Worm (Caenorhabditis elegans) whole organism, L2 larva: ENCODE measurements around the gene rpn-6.2.
"Not testable (repeated sequence)": the region's sequence is repeated elsewhere in the genome, so short reads cannot be mapped to it uniquely, and the experiment has no call there.

Source experiments
- F13H6.1 ChIP-seq: sonication (generic microtip); optimal IDR thresholded peaks from 2 replicates; lab custom pipeline; 2016; ENCODE audit warnings: missing genetic modification characterization, missing compliant biosample characterization
- R02D3.7 ChIP-seq: fragments of 150-350 bp; optimal IDR thresholded peaks from 2 replicates; lab custom pipeline; 2014; ENCODE audit warnings: missing biosample characterization, missing genetic modification characterization
- Y55F3AM.14 ChIP-seq: fragments of 200-800 bp; sonication (Bioruptor generic); optimal IDR thresholded peaks from 2 replicates; lab custom pipeline; 2018; ENCODE audit warnings: mild to moderate bottlenecking, missing genetic modification characterization, missing compliant biosample characterization
- alr-1 ChIP-seq: fragments of 150-350 bp; optimal IDR thresholded peaks from 2 replicates; lab custom pipeline; 2014; ENCODE audit warnings: missing biosample characterization, missing genetic modification characterization
- aly-2 ChIP-seq: fragments of 150-350 bp; optimal IDR thresholded peaks from 2 replicates; lab custom pipeline; 2014; ENCODE audit warnings: missing biosample characterization, missing genetic modification characterization
- blmp-1 ChIP-seq: sonication (generic microtip); optimal IDR thresholded peaks from 2 replicates; lab custom pipeline; 2017; ENCODE audit warnings: missing genetic modification characterization, mild to moderate bottlenecking, missing compliant biosample characterization, antibody characterized with exemption, moderate library complexity; ENCODE audit not compliant: insufficient read depth
- ceh-16 ChIP-seq: fragments of 150-350 bp; optimal IDR thresholded peaks from 2 replicates; lab custom pipeline; 2014; ENCODE audit warnings: missing biosample characterization, missing genetic modification characterization
- ceh-82 ChIP-seq: fragments of 150-350 bp; optimal IDR thresholded peaks from 2 replicates; lab custom pipeline; 2014; ENCODE audit warnings: missing biosample characterization, missing genetic modification characterization
- crh-2 ChIP-seq: sonication (generic microtip); optimal IDR thresholded peaks from 2 replicates; lab custom pipeline; 2017; ENCODE audit warnings: missing biosample characterization, missing genetic modification characterization
- dmd-4 ChIP-seq: sonication (generic microtip); optimal IDR thresholded peaks from 2 replicates; lab custom pipeline; 2017; ENCODE audit warnings: missing biosample characterization, missing genetic modification characterization
- elt-1 ChIP-seq: fragments of 150-350 bp; optimal IDR thresholded peaks from 2 replicates; lab custom pipeline; 2014; ENCODE audit warnings: missing biosample characterization, missing genetic modification characterization
- elt-3 ChIP-seq: sonication (generic microtip); optimal IDR thresholded peaks from 2 replicates; lab custom pipeline; 2017; ENCODE audit warnings: missing biosample characterization, missing genetic modification characterization
- fos-1 ChIP-seq: fragments of 150-350 bp; optimal IDR thresholded peaks from 2 replicates; lab custom pipeline; 2014; ENCODE audit warnings: missing biosample characterization, missing genetic modification characterization
- gmeb-1 ChIP-seq: fragments of 150-350 bp; optimal IDR thresholded peaks from 2 replicates; lab custom pipeline; 2014; ENCODE audit warnings: missing biosample characterization, missing genetic modification characterization
- lin-11 ChIP-seq: fragments of 150-350 bp; sonication (generic microtip); optimal IDR thresholded peaks from 2 replicates; lab custom pipeline; 2014; ENCODE audit warnings: missing biosample characterization, missing genetic modification characterization, inconsistent platforms, mixed read lengths
- lin-13 ChIP-seq: fragments of 150-350 bp; optimal IDR thresholded peaks from 2 replicates; lab custom pipeline; 2014; ENCODE audit warnings: missing biosample characterization, missing genetic modification reagents, missing genetic modification characterization
- lin-39 ChIP-seq: fragments of 150-350 bp; optimal IDR thresholded peaks from 2 replicates; lab custom pipeline; 2014; ENCODE audit warnings: missing biosample characterization, missing genetic modification reagents, missing genetic modification characterization
- lsy-2 ChIP-seq, 2 experiments: fragments of 150-350 bp in 1 of 2; sonication (generic microtip) in 1 of 2; optimal IDR thresholded peaks; 2 replicates each; lab custom pipeline; 2014 to 2017; ENCODE audit warnings: missing biosample characterization in 2 of 2, missing genetic modification characterization in 2 of 2
- mab-5 ChIP-seq: fragments of 150-350 bp; optimal IDR thresholded peaks from 2 replicates; lab custom pipeline; 2014; ENCODE audit warnings: missing biosample characterization, missing genetic modification characterization
- mbf-1 ChIP-seq: sonication (generic microtip); optimal IDR thresholded peaks from 2 replicates; lab custom pipeline; 2017; ENCODE audit warnings: missing biosample characterization, missing genetic modification characterization
- mdl-1 ChIP-seq, 2 experiments: fragments of 150-350 bp in 1 of 2; sonication (generic microtip) in 1 of 2; optimal IDR thresholded peaks; 2 replicates each; lab custom pipeline; 2017; ENCODE audit warnings: missing biosample characterization in 2 of 2, missing genetic modification characterization in 2 of 2
- nhr-10 ChIP-seq: sonication (generic microtip); optimal IDR thresholded peaks from 2 replicates; lab custom pipeline; 2017; ENCODE audit warnings: missing biosample characterization, missing genetic modification characterization
- nhr-11 ChIP-seq: fragments of 150-350 bp; optimal IDR thresholded peaks from 2 replicates; lab custom pipeline; 2014; ENCODE audit warnings: missing biosample characterization, missing genetic modification characterization
- nhr-12 ChIP-seq: fragments of 150-350 bp; optimal IDR thresholded peaks from 2 replicates; lab custom pipeline; 2014; ENCODE audit warnings: missing biosample characterization, missing genetic modification characterization
- nhr-129 ChIP-seq: fragments of 150-350 bp; optimal IDR thresholded peaks from 2 replicates; lab custom pipeline; 2014; ENCODE audit warnings: missing biosample characterization, missing genetic modification characterization
- nhr-6 ChIP-seq: fragments of 150-350 bp; optimal IDR thresholded peaks from 2 replicates; lab custom pipeline; 2014; ENCODE audit warnings: missing biosample characterization, missing genetic modification characterization
- peb-1 ChIP-seq: fragments of 150-350 bp; optimal IDR thresholded peaks from 2 replicates; lab custom pipeline; 2014; ENCODE audit warnings: missing biosample characterization, missing genetic modification characterization
- sem-4 ChIP-seq: fragments of 150-350 bp; optimal IDR thresholded peaks from 2 replicates; lab custom pipeline; 2014; ENCODE audit warnings: missing biosample characterization, missing genetic modification reagents, missing genetic modification characterization
- skn-1 ChIP-seq: sonication (generic microtip); optimal IDR thresholded peaks from 2 replicates; lab custom pipeline; 2017; ENCODE audit warnings: missing biosample characterization, missing genetic modification characterization
- sma-3 ChIP-seq: sonication (generic microtip); optimal IDR thresholded peaks from 2 replicates; lab custom pipeline; 2016; ENCODE audit warnings: missing genetic modification reagents, missing genetic modification characterization, missing compliant biosample characterization
- sma-9 ChIP-seq, 2 experiments: fragments of 150-350 bp in 1 of 2; sonication (generic microtip) in 1 of 2; optimal IDR thresholded peaks; 2 replicates each; lab custom pipeline; 2014 to 2016; ENCODE audit warnings: missing genetic modification characterization in 2 of 2, mild to moderate bottlenecking in 1 of 2, missing biosample characterization in 1 of 2, missing compliant biosample characterization in 1 of 2, missing genetic modification reagents in 1 of 2, moderate library complexity in 1 of 2
- snpc-4 ChIP-seq: fragments of 150-350 bp; optimal IDR thresholded peaks from 2 replicates; lab custom pipeline; 2014; ENCODE audit warnings: missing biosample characterization, missing genetic modification characterization
- unc-39 ChIP-seq: fragments of 150-350 bp; optimal IDR thresholded peaks from 2 replicates; lab custom pipeline; 2014; ENCODE audit warnings: missing biosample characterization, missing genetic modification characterization
- unc-55 ChIP-seq: fragments of 150-350 bp; sonication (generic microtip); optimal IDR thresholded peaks from 3 replicates; lab custom pipeline; 2014; ENCODE audit warnings: missing biosample characterization, missing genetic modification reagents, missing genetic modification characterization
- unc-62 ChIP-seq: fragments of 150-350 bp; optimal IDR thresholded peaks from 2 replicates; lab custom pipeline; 2014; ENCODE audit warnings: missing biosample characterization, missing genetic modification reagents, missing genetic modification characterization
- zag-1 ChIP-seq: fragments of 150-350 bp; optimal IDR thresholded peaks from 2 replicates; lab custom pipeline; 2014; ENCODE audit warnings: missing biosample characterization, missing genetic modification characterization
- ztf-1 ChIP-seq: fragments of 200-800 bp; sonication (Bioruptor generic); conservative IDR thresholded peaks from 2 replicates; pipeline ENCODE4 v1.3.6; 2022; ENCODE audit warnings: missing genetic modification characterization, missing compliant biosample characterization
- ztf-11 ChIP-seq: sonication (generic microtip); optimal IDR thresholded peaks from 2 replicates; lab custom pipeline; 2017; ENCODE audit warnings: missing biosample characterization, missing genetic modification characterization

rpn-6.2 gene

DNA sequence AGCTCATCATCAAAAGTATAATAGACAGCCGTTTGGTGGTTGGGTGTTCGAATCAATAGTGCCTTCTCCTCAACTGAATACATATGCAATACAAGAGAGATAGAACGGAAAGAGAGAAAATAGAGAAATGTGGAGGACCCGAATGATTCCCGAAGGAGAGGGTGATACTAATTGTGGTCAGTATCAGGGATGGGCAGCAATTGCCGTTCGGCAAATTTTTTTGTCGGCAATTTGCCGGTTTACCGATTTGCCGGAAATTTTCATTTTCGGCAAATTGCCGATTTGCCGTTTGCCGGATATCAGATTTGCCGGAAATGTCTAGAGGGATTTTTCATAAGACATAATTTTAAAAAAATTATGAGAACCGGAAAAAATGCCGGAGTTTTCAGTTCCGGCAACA, 10.5 kb upstream of the rpn-6.2 start, which contains the start of gene F59B2.9:
Gene F59B2.9 (minus strand): TSS at position 101 of the 400 bp plus-strand sequence.
- TF ChIP-seq skn-1 (tag; lab: Kevin White, UChicago), result no peak

DNA sequence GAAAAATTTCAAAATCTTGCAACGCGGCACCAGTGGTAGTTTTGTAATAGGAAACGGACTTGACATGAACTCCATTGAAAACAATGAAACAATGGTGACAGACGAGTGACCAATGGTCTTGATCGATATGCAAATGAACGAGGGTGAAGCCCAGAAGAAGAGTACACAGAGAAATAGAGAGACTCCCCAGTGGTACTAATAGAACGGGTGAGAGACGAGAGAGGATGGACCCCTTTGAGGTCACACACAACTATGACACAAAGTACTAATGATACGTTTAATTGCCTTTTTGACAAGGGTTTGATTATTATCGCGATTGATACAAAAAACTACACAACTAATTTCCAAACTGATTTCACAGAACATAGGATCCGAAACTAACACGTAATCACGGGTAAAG, 8.2 kb upstream of the rpn-6.2 start, which contains the start of gene F59B2.8:
Gene F59B2.8 (minus strand): TSS at position 151 of the 400 bp plus-strand sequence.
- TF ChIP-seq unc-62 (GFP tag; lab: Kevin White, UChicago) (no peak), nhr-12 (tag; lab: Kevin White, UChicago) (no peak), unc-55 (GFP tag; lab: Kevin White, UChicago) (no peak), snpc-4 (no peak), zag-1 (tag; lab: Kevin White, UChicago) (no peak), lin-39 (no peak), sem-4 (tag; lab: Kevin White, UChicago) (no peak), peb-1 (tag; lab: Kevin White, UChicago) (no peak), sma-3 (no peak), crh-2 (tag; lab: Kevin White, UChicago) (no peak), dmd-4 (no peak), F13H6.1 (tag; lab: Kevin White, UChicago) (no peak), gmeb-1 (tag; lab: Kevin White, UChicago) (no peak), ceh-16 (tag; lab: Kevin White, UChicago) (no peak), unc-39 (no peak), mab-5 (tag; lab: Kevin White, UChicago) (no peak), ceh-82 (tag; lab: Kevin White, UChicago) (no peak), R02D3.7 (tag; lab: Kevin White, UChicago) (no peak)

DNA sequence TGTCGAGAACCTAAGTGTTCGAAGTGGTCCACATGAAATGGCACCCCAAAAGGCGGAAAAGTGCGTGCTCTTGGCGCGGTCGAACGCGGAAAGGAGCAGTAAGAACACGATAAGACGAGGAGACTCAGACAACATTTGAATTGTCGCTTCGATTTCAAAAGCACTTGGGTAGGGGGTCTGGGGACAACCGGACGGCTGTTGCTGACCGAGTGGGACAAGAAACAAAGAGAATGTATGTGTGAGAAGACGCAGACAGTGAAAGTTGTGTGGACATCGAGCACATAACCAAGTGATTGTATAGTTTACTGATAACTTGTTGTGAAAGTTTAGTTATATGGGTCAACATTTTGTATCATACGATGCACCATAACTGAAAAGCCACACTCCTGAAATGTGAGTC, 5.4 kb upstream of the rpn-6.2 start:
- no peak for TF ChIP-seq blmp-1 (tag; lab: Kevin White, UChicago)
- peak; percentile 50 for TF ChIP-seq nhr-129 (tag; lab: Kevin White, UChicago)
- TF ChIP-seq sma-9 (GFP tag; optimal IDR thresholded peaks at IDR 0.05; lab: Kevin White, UChicago), result peak; percentile 55
- no peak for TF ChIP-seq sma-9 (tag; optimal IDR thresholded peaks at IDR 0.05; lab: Kevin White, UChicago)
- no peak for TF ChIP-seq crh-2 (tag; lab: Kevin White, UChicago)
- peak; percentile 43 for TF ChIP-seq fos-1
- no peak for TF ChIP-seq mdl-1 (tag; optimal IDR thresholded peaks at IDR 0.05; lab: Kevin White, UChicago)
- TF ChIP-seq F13H6.1 (tag; lab: Kevin White, UChicago), result peak; percentile 36
- TF ChIP-seq aly-2 (tag; lab: Kevin White, UChicago), result no peak

DNA sequence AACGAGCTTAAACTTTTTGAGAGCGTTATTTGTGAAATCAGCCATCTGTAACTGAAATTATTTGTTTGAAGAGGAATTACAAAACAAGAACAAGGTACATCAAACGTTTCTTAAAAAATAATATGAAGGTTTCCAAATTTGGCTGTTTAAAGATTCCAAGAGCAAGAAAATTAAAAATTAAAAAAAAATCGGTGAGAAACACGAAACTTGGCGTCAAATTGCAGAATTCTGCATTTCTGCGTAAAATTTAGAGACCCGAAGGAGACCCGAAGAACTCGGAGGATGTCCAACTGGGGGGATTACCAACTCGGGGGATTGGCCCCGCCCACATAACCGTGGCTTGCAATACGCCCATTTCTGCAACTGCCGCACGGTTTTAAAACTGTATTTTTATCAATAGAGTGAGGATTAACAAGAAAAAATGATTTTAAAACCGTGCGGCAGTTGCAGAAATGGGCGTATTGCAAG, 4.1 kb upstream of the rpn-6.2 start, which contains the start of gene rab-6.1:
Gene rab-6.1 (minus strand): TSS at position 51 of the 468 bp plus-strand sequence.
- TF ChIP-seq blmp-1 (tag; lab: Kevin White, UChicago); ztf-11 (tag; lab: Kevin White, UChicago); unc-55 (GFP tag; lab: Kevin White, UChicago): not testable (repeated sequence)

DNA sequence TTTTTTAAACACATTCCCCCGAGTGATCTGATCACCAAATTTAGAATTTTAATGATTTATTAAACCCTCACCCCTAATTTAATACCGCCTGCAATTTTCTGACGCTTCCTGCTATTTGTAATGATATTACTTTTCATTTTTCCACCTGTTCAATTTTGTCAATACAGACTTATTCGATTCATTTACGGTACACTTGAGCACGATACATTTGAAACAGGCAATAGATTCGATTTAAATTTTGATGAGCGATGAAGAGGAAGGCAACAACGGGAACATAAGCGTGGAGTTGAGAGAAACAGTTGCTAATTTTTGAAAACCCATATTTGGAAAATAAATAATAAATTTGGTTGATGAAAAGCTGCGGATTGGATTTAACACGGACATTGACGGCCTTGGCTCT, 2.9 kb upstream of the rpn-6.2 start:
- TF ChIP-seq ztf-11 (tag; lab: Kevin White, UChicago), result no peak
- no peak for TF ChIP-seq lsy-2 (tag; optimal IDR thresholded peaks at IDR 0.05; lab: Kevin White, UChicago)
- TF ChIP-seq aly-2 (tag; lab: Kevin White, UChicago), result no peak
- TF ChIP-seq unc-62 (GFP tag; lab: Kevin White, UChicago), result no peak
- no peak for TF ChIP-seq F13H6.1 (tag; lab: Kevin White, UChicago)
- TF ChIP-seq sma-9 (GFP tag; optimal IDR thresholded peaks at IDR 0.05; lab: Kevin White, UChicago), result no peak
- TF ChIP-seq sma-9 (tag; optimal IDR thresholded peaks at IDR 0.05; lab: Kevin White, UChicago), result no peak
- TF ChIP-seq zag-1 (tag; lab: Kevin White, UChicago), result no peak
- TF ChIP-seq dmd-4, result no peak

DNA sequence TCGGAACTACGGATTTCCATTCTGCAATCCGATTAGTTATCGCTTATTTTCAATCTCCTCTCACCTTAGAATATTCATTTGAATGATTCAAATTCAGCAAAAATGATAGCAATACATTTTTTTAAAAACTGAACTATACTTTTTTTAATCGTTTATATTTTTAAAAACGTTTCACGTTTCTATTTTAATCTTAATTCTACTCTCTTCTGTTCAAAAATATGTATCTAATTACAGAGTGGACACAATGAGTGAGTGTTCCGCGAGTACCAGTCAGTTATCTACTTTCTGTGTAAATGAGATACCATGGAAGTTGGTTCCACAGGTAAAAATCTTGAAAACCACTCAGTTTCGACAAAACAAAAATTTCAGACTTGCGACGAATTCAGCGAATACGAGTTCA, 746 bp upstream of the rpn-6.2 start, which contains the start of the genes F59B2.15 and zif-1:
Gene F59B2.15 (minus strand): TSS at position 101 of the 400 bp plus-strand sequence.
Gene zif-1 (plus strand): TSS at position 235 of the 400 bp plus-strand sequence.
- TF ChIP-seq alr-1 (no peak), ceh-16 (tag; lab: Kevin White, UChicago) (no peak), Y55F3AM.14 (GFP tag; lab: Kevin White, UChicago) (no peak), nhr-129 (tag; lab: Kevin White, UChicago) (no peak), lsy-2 (tag; optimal IDR thresholded peaks at IDR 0.05; lab: Kevin White, UChicago) (no peak), lin-13 (GFP tag; lab: Kevin White, UChicago) (no peak), dmd-4 (no peak), nhr-11 (no peak), skn-1 (tag; lab: Kevin White, UChicago) (no peak), elt-3 (no peak), mbf-1 (tag; lab: Kevin White, UChicago) (no peak), ztf-1 (GFP tag; lab: Robert Waterston, UW) (no peak), peb-1 (tag; lab: Kevin White, UChicago) (no peak), nhr-10 (tag; lab: Kevin White, UChicago) (no peak), ceh-82 (tag; lab: Kevin White, UChicago) (no peak), aly-2 (tag; lab: Kevin White, UChicago) (no peak), lin-11 (tag; lab: Kevin White, UChicago) (no peak), elt-1 (tag; lab: Kevin White, UChicago) (no peak), nhr-6 (no peak), ztf-11 (tag; lab: Kevin White, UChicago) (no peak)
